Worm (Caenorhabditis elegans): ENCODE measurements around the gene srw-4.

srw-4 gene

DNA sequence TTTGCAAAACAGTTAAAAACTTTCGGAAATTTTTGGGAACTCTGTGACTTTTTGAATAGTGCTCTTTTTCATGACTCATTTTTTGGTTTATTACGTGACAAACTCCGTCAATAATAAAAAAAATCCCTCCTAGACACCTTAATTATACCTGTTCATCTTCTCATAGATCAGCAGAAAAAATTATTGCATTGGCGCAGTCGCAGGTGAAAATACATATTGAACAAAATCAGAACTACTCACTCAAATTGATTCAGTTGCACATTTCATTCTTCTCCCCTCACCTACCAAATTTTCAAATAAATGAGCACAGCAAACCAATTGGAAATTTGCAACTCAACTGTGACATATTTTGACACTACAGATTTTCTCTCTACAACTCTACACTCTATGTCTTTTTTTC, 4.4 kb upstream of the srw-4 start, which contains the start of gene srh-127:
TSS of gene srh-127 (plus strand) at position 301 of the 400 bp plus-strand sequence.
- TF ChIP-seq ets-4 (tag; optimal IDR thresholded peaks at IDR 0.05) = no peak
- TF ChIP-seq pat-9 (tag; optimal IDR thresholded peaks at IDR 0.05) = no peak
- TF ChIP-seq ceh-22 (tag; optimal IDR thresholded peaks at IDR 0.05) = no peak
- TF ChIP-seq ceh-48 (tag; optimal IDR thresholded peaks at IDR 0.05) = no peak
- no peak for TF ChIP-seq fkh-10 (GFP tag; optimal IDR thresholded peaks at IDR 0.05)
- no peak for TF ChIP-seq sdc-2 (tag; optimal IDR thresholded peaks at IDR 0.05)
- TF ChIP-seq ceh-30 (tag; optimal IDR thresholded peaks at IDR 0.05) = no peak
- TF ChIP-seq madf-2 (tag; optimal IDR thresholded peaks at IDR 0.05) = no peak
- no peak for TF ChIP-seq nhr-232 (tag; optimal IDR thresholded peaks at IDR 0.05)
- no peak for TF ChIP-seq tbx-2 (tag; optimal IDR thresholded peaks at IDR 0.05)
- TF ChIP-seq Y22D7AL.16 (tag; optimal IDR thresholded peaks at IDR 0.05) = no peak
- no peak for TF ChIP-seq dmd-4 (tag; optimal IDR thresholded peaks at IDR 0.05; ENCODE audit: borderline replicate concordance)
- no peak for TF ChIP-seq fkh-6 (tag; optimal IDR thresholded peaks at IDR 0.05)
- no peak for TF ChIP-seq syd-9 (tag; optimal IDR thresholded peaks at IDR 0.05)
- no peak for TF ChIP-seq C08G9.2 (tag; optimal IDR thresholded peaks at IDR 0.05)
- TF ChIP-seq elt-4 (tag; optimal IDR thresholded peaks at IDR 0.05) = no peak
- no peak for TF ChIP-seq unc-55 (GFP tag; optimal IDR thresholded peaks at IDR 0.05)

DNA sequence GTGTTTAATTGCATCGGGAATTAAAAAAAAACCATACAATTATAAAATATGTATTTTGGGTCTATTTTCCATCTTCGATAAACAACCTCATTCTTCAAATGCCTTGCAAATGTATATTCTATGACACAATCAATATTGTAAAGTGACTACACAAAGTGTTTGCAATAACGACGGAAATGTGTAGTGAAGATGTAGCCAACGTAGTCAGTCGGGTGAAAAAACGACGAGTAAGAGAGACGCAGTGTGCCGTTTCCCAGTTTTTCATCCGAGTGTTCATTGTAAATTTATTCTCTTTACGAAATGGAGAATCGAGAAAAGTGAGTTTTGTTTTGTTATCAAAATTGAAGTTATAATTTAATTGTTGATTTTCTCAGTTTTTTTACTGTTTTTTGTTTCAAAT, 3.3 kb upstream of the srw-4 start, which contains the start of gene F37B4.15:
TSS of gene F37B4.15 (plus strand) at position 301 of the 400 bp plus-strand sequence.
- TF ChIP-seq ceh-48 (tag; optimal IDR thresholded peaks at IDR 0.05) (no peak), dve-1 (tag; optimal IDR thresholded peaks at IDR 0.05) (no peak), ref-2 (tag; optimal IDR thresholded peaks at IDR 0.05) (no peak), pros-1 (tag; optimal IDR thresholded peaks at IDR 0.05) (no peak), pat-9 (tag; optimal IDR thresholded peaks at IDR 0.05) (no peak), madf-2 (tag; optimal IDR thresholded peaks at IDR 0.05) (no peak), ahr-1 (tag; optimal IDR thresholded peaks at IDR 0.05) (no peak), unc-86 (tag; optimal IDR thresholded peaks at IDR 0.05) (no peak), ceh-34 (tag; optimal IDR thresholded peaks at IDR 0.05) (no peak)

- no peak for TF ChIP-seq C38D4.7 (GFP tag; optimal IDR thresholded peaks at IDR 0.05)
- TF ChIP-seq unc-3 (GFP tag; conservative IDR thresholded peaks at IDR 0.05) = no peak
- no peak for TF ChIP-seq unc-3 (tag; optimal IDR thresholded peaks at IDR 0.05)
- TF ChIP-seq sdc-2 (tag; optimal IDR thresholded peaks at IDR 0.05) = no peak
- TF ChIP-seq ceh-9 (tag; optimal IDR thresholded peaks at IDR 0.05) = no peak
- TF ChIP-seq pat-9 (tag; optimal IDR thresholded peaks at IDR 0.05) = no peak
- TF ChIP-seq ceh-45 (GFP tag; IDR thresholded peaks at IDR 0.05) = no peak
These were observed 316 bp downstream of the srw-4 start for ce11 chrV:2888265-2888664.

ce11 chrV:2884411-2884810, 4.2 kb downstream of the srw-4 start, which contains the start of gene sre-24:
TSS of gene sre-24 (plus strand) at chrV:2884711.
- no peak for TF ChIP-seq nfya-1 (tag; optimal IDR thresholded peaks at IDR 0.05)
- TF ChIP-seq mec-3 (tag; optimal IDR thresholded peaks at IDR 0.05; ENCODE audit: borderline replicate concordance) = no peak
- no peak for TF ChIP-seq nhr-232 (tag; optimal IDR thresholded peaks at IDR 0.05)
- no peak for TF ChIP-seq sdc-2 (tag; optimal IDR thresholded peaks at IDR 0.05)
- TF ChIP-seq hlh-15 (tag; optimal IDR thresholded peaks at IDR 0.05) = no peak
- no peak for TF ChIP-seq madf-2 (tag; optimal IDR thresholded peaks at IDR 0.05)
- no peak for TF ChIP-seq pqm-1 (tag; optimal IDR thresholded peaks at IDR 0.05)
- no peak for TF ChIP-seq ceh-9 (tag; optimal IDR thresholded peaks at IDR 0.05)
- no peak for TF ChIP-seq odd-2 (tag; optimal IDR thresholded peaks at IDR 0.05)
- TF ChIP-seq rnt-1 (tag; optimal IDR thresholded peaks at IDR 0.05) = no peak
- TF ChIP-seq ceh-34 (tag; optimal IDR thresholded peaks at IDR 0.05) = no peak
- TF ChIP-seq fkh-10 (GFP tag; optimal IDR thresholded peaks at IDR 0.05) = no peak
- TF ChIP-seq ceh-22 (tag; optimal IDR thresholded peaks at IDR 0.05) = no peak
- no peak for TF ChIP-seq hlh-13 (GFP tag; optimal IDR thresholded peaks at IDR 0.05)
- no peak for TF ChIP-seq C08G9.2 (tag; optimal IDR thresholded peaks at IDR 0.05)
- no peak for TF ChIP-seq C38D4.7 (GFP tag; optimal IDR thresholded peaks at IDR 0.05)
